Worm (Caenorhabditis elegans): ENCODE data around the gene clec-32.

DNA sequence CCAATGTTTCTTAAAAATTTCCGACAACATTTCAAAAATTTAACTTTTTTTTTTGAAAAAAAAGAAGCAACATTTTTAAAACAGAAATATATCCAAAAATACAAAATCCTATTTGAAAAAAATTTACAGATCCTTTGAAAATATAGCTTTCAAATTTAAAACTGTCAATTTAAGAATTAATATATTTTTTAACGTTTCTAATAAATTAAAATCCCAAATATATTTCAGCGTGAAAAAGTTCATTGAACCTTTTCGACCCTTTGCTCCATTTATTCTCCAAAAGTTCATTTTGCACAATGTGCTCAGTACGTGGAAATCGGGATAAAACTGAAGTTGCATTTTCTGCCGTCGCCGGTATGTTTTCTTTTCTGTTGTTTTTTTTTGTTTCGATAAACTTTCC is 28.8 kb downstream of the clec-32 start, which contains the start of gene phy-3:
- no peak for TF ChIP-seq flt-1 (GFP tag; IDR thresholded peaks at IDR 0.05)
- no peak for TF ChIP-seq F13C5.2 (tag; optimal IDR thresholded peaks at IDR 0.05)
- no peak for TF ChIP-seq ama-1 (optimal IDR thresholded peaks at IDR 0.05)
- no peak for TF ChIP-seq tbx-11 (GFP tag; IDR thresholded peaks at IDR 0.05)
- TF ChIP-seq hnd-1 (tag; optimal IDR thresholded peaks at IDR 0.05) = no peak
